Fruit fly (Drosophila melanogaster): Measurements from ENCODE around the gene RabGGTb.

Gene RabGGTb

DNA sequence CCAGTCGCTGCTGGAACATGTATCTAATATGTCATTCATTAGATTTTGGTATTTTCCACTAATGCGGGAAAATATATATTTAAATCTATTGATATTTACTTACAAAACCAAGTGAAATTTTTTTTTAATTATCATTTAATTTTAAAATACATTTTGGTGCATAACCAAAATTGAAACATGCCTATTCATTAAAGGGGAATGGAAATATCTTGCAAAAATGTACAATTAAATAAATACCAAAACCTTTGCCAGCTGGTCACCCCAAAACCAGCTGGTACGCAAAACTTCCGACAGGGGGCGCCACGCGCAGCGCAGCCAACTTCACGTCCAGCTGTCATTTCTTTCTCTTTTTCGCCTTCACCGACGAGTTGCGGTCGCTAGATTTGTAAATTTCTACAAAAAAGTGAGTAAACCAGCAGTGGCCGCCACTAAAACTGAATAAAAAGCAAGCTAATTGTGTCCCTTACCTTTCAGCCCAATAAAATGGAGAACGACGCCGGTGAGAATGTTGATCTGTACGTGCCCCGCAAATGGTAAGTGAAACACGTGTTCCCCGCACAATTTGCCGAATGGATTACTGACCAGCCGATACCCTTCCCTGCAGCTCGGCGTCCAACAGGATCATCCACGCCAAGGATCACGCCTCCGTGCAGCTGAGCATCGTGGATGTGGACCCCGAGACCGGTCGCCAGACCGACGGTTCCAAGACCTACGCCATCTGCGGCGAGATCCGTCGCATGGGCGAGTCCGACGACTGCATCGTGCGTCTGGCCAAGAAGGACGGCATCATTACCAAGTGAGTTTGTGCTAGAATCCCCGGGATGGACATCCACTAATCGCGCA lies 22.9 kb upstream of the RabGGTb start, which contains the start of the genes CG3104 and RpS21 (continued):
- TF ChIP-seq CG3919 (GFP tag; optimal IDR thresholded peaks at IDR 0.05) (peak; percentile 81), fd85E (GFP tag; optimal IDR thresholded peaks at IDR 0.05) (no peak), Hr4 (GFP tag; optimal IDR thresholded peaks at IDR 0.05) (peak; percentile 23), Hr39 (GFP tag; optimal IDR thresholded peaks at IDR 0.05) (peak; percentile 86), Blimp-1 (GFP tag; optimal IDR thresholded peaks at IDR 0.05) (peak; percentile 55), CG34406 (GFP tag; optimal IDR thresholded peaks at IDR 0.05) (peak; percentile 56), acj6 (GFP tag; optimal IDR thresholded peaks at IDR 0.05) (peak; percentile 59), CG7368 (GFP tag; optimal IDR thresholded peaks at IDR 0.05) (peak; percentile 64), vri (GFP tag; optimal IDR thresholded peaks at IDR 0.05) (peak; percentile 63), Sox102F (GFP tag; optimal IDR thresholded peaks at IDR 0.05) (peak; percentile 62), cyc (GFP tag; optimal IDR thresholded peaks at IDR 0.05) (peak; percentile 84), Smox (GFP tag; optimal IDR thresholded peaks at IDR 0.05) (peak; percentile 65), Sox15 (GFP tag; optimal IDR thresholded peaks at IDR 0.05) (peak; percentile 60), CG6808 (GFP tag; optimal IDR thresholded peaks at IDR 0.05) (peak; percentile 56)

DNA sequence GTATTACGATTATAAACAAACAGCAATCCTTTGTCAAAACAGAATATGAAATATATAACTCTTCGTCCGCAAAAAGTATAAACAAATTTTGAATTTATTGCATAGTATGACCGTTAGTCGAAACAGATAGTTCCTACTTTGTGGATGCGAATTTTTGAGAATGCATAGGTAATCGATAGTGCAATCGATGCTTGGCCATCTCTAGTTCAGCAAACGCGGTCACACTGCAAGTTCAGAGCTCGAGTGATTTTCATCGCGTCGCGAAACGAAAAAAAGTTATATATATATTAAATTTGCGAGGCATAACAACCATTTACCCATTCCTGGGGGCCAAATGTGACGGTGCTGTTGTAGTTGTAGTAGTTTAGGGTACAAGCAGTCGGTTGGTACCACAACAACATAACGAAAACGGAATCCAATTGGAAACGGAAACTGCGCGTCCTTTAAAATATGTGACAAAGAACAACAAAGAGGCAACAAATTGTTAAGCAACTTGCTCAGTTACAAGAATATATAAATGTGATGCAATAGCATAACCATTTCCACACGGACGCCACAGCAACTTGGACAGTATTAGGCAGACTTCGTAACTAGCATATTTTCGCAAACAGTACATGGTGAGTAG lies 21.8 kb upstream of the RabGGTb start, which contains the start of gene CG2991:
Gene CG2991, plus strand, starts transcription at position 205 of the 625 bp plus-strand sequence.
- peak; percentile 61 for TF ChIP-seq Eip93F (GFP tag; optimal IDR thresholded peaks at IDR 0.05)
- TF ChIP-seq CG6163 (GFP tag; IDR thresholded peaks at IDR 0.05): 0 out of 3 replicates have a peak, but pooled peaks have one; percentile 12
- TF ChIP-seq ss (GFP tag; optimal IDR thresholded peaks at IDR 0.05): peak in 1 of 2 experiments; percentile 24
- TF ChIP-seq Sox14 (GFP tag; optimal IDR thresholded peaks at IDR 0.05): peak; percentile 78
- no peak for TF ChIP-seq net (GFP tag; optimal IDR thresholded peaks at IDR 0.05)
- TF ChIP-seq CG6808 (GFP tag; optimal IDR thresholded peaks at IDR 0.05): no peak
- TF ChIP-seq CG6854 (GFP tag; optimal IDR thresholded peaks at IDR 0.05): peak; percentile 5
- peak; percentile 58 for TF ChIP-seq Sox102F (GFP tag; optimal IDR thresholded peaks at IDR 0.05)
- peak; percentile 1 for TF ChIP-seq Met (GFP tag; optimal IDR thresholded peaks at IDR 0.05)
- peak; percentile 75 for TF ChIP-seq dsx (GFP tag; optimal IDR thresholded peaks at IDR 0.05; ENCODE audit: poor library complexity, severe bottlenecking)
- TF ChIP-seq CG3919 (GFP tag; optimal IDR thresholded peaks at IDR 0.05): peak; percentile 2
- peak; percentile 33 for TF ChIP-seq lz (GFP tag; optimal IDR thresholded peaks at IDR 0.05)
- TF ChIP-seq cyc (GFP tag; optimal IDR thresholded peaks at IDR 0.05): no peak
- TF ChIP-seq CG6276 (GFP tag; optimal IDR thresholded peaks at IDR 0.05): no peak
- TF ChIP-seq Hr38 (GFP tag; optimal IDR thresholded peaks at IDR 0.05): no peak
- no peak for TF ChIP-seq Hr4 (GFP tag; optimal IDR thresholded peaks at IDR 0.05)
- TF ChIP-seq CG11294 (GFP tag; IDR thresholded peaks at IDR 0.05): no peak
- peak; percentile 0 for TF ChIP-seq Smox (GFP tag; optimal IDR thresholded peaks at IDR 0.05)
- TF ChIP-seq Hr39 (GFP tag; optimal IDR thresholded peaks at IDR 0.05): no peak
- TF ChIP-seq CG15336 (GFP tag; IDR thresholded peaks at IDR 0.05): peak; percentile 12; the same call in 1 of the 2 replicates
- peak; percentile 73 for TF ChIP-seq Eip78C (GFP tag)
- TF ChIP-seq CG16779 (tag; optimal IDR thresholded peaks at IDR 0.05): no peak
- TF ChIP-seq vri (GFP tag; optimal IDR thresholded peaks at IDR 0.05): peak; percentile 78
- TF ChIP-seq topi (GFP tag; optimal IDR thresholded peaks at IDR 0.05): peak; percentile 41
- peak; percentile 3 for TF ChIP-seq Ets96B (tag; optimal IDR thresholded peaks at IDR 0.05)
- peak; percentile 15 for TF ChIP-seq Eip75B (GFP tag; optimal IDR thresholded peaks at IDR 0.05)
- peak; percentile 66 for TF ChIP-seq svp (GFP tag)
- TF ChIP-seq Ets21C (GFP tag; optimal IDR thresholded peaks at IDR 0.05): no peak
- TF ChIP-seq CG10669 (GFP tag; optimal IDR thresholded peaks at IDR 0.05): no peak

Data from whole organism, prepupa.